In the genomic region with DNA sequence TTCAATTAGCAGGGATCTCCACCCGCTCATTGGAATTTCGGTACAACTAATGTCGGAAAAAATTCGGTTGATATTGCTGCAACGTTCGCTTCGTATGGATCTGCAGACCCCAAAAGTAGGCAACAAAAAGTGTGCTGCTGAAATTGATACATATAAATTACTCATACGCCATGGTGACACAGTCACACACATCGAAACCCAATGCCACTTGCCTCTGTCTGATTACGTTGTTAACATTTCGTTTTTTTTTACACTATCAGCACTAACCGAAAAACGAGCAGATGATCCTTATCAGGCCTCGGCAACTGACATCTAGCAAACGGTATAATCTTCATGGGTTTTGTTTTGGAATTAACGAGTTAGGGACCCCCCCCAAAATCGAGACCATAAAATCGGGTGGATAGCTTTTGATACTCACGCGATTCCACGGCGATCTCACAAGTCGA, we compare ENCODE assay signal across 4 fruit fly cellular contexts.
TF ChIP-seq lines count a peak whose summit lies in the region.

No protein-coding gene starts in this region.

- TF ChIP-seq CTCF in whole organism, embryonic (GFP tag; optimal IDR thresholded peaks at IDR 0.05; lab: Kevin White, UChicago), result peak; percentile 61

TF ChIP-seq in whole organism, adult, 20 proteins besides CTCF, POLR2A, EP300 and RAD21:
- TF ChIP-seq cnc (optimal IDR thresholded peaks at IDR 0.05; lab: Kevin White, UChicago) (no peak), kay (GFP tag; lab: Kevin White, UChicago; ENCODE audit: borderline replicate concordance) (peak; percentile 63)

TF ChIP-seq in whole organism, embryonic, 481 proteins besides CTCF, POLR2A, EP300 and RAD21 (continues in another document):
- TF ChIP-seq Myb (GFP tag; optimal IDR thresholded peaks at IDR 0.05; lab: Kevin White, UChicago) (peak; percentile 71), ftz-f1 (GFP tag; optimal IDR thresholded peaks at IDR 0.05; lab: Kevin White, UChicago) (peak; percentile 66), btn (GFP tag; optimal IDR thresholded peaks at IDR 0.05; lab: Kevin White, UChicago) (no peak), sd (tag; optimal IDR thresholded peaks at IDR 0.05; lab: Kevin White, UChicago) (peak; percentile 70), Pdp1 (GFP tag; optimal IDR thresholded peaks at IDR 0.05; lab: Kevin White, UChicago) (peak in 1 of 2 experiments; percentile 57), CG10543 (GFP tag; optimal IDR thresholded peaks at IDR 0.05; lab: Kevin White, UChicago) (peak; percentile 25), lab (GFP tag; optimal IDR thresholded peaks at IDR 0.05; lab: Kevin White, UChicago) (no peak), Xbp1 (GFP tag; optimal IDR thresholded peaks at IDR 0.05; lab: Kevin White, UChicago) (no peak), CG12071 (GFP tag; optimal IDR thresholded peaks at IDR 0.05; lab: Kevin White, UChicago) (peak; percentile 36), Hand (GFP tag; optimal IDR thresholded peaks at IDR 0.05; lab: Kevin White, UChicago) (no peak), toy (GFP tag; IDR thresholded peaks at IDR 0.05; lab: Robert Waterston, UW) (no peak), CG31365 (tag; optimal IDR thresholded peaks at IDR 0.05; lab: Kevin White, UChicago) (no peak), CG34376 (GFP tag; optimal IDR thresholded peaks at IDR 0.05; lab: Kevin White, UChicago) (peak; percentile 65), kay (GFP tag; optimal IDR thresholded peaks at IDR 0.05; lab: Kevin White, UChicago) (peak; percentile 66), Hey (tag; optimal IDR thresholded peaks at IDR 0.05; lab: Kevin White, UChicago) (peak; percentile 96), CG5180 (GFP tag; optimal IDR thresholded peaks at IDR 0.05; lab: Kevin White, UChicago) (peak; percentile 89), lov (optimal IDR thresholded peaks at IDR 0.05; lab: Kevin White, UChicago) (no peak), lov (GFP tag; IDR thresholded peaks at IDR 0.05; lab: Robert Waterston, UW) (no peak), zen (tag; optimal IDR thresholded peaks at IDR 0.05; lab: Kevin White, UChicago) (no peak), CG13296 (GFP tag; optimal IDR thresholded peaks at IDR 0.05; lab: Kevin White, UChicago) (peak; percentile 38), CG15514 (GFP tag; optimal IDR thresholded peaks at IDR 0.05; lab: Kevin White, UChicago) (peak; percentile 29), GATAe (GFP tag; conservative IDR thresholded peaks at IDR 0.05; lab: Robert Waterston, UW) (peak; percentile 57), CG4328 (GFP tag; optimal IDR thresholded peaks at IDR 0.05; lab: Kevin White, UChicago) (no peak), grn (GFP tag; optimal IDR thresholded peaks at IDR 0.05; lab: Kevin White, UChicago) (peak; percentile 86), sqz (GFP tag; optimal IDR thresholded peaks at IDR 0.05; lab: Kevin White, UChicago) (peak; percentile 76), CG9437 (GFP tag; optimal IDR thresholded peaks at IDR 0.05; lab: Kevin White, UChicago) (peak; percentile 36), ap (GFP tag; IDR thresholded peaks at IDR 0.05; lab: Robert Waterston, UW) (no peak), cwo (GFP tag; optimal IDR thresholded peaks at IDR 0.05; lab: Kevin White, UChicago) (no peak)

TF ChIP-seq in whole organism, prepupa, 60 proteins besides CTCF, POLR2A, EP300 and RAD21:
- TF ChIP-seq salr (GFP tag; optimal IDR thresholded peaks at IDR 0.05; lab: Kevin White, UChicago) (no peak), svp (GFP tag; lab: Kevin White, UChicago) (no peak), CG34406 (GFP tag; optimal IDR thresholded peaks at IDR 0.05; lab: Kevin White, UChicago) (no peak), CG6276 (GFP tag; optimal IDR thresholded peaks at IDR 0.05; lab: Kevin White, UChicago) (no peak), CG8632 (GFP tag; optimal IDR thresholded peaks at IDR 0.05; lab: Kevin White, UChicago) (no peak), eg (GFP tag; IDR thresholded peaks at IDR 0.05; lab: Robert Waterston, UW) (no peak), esn (GFP tag; optimal IDR thresholded peaks at IDR 0.05; lab: Kevin White, UChicago) (no peak), Sox14 (GFP tag; optimal IDR thresholded peaks at IDR 0.05; lab: Kevin White, UChicago) (no peak), CG6163 (GFP tag; IDR thresholded peaks at IDR 0.05; lab: Robert Waterston, UW) (no peak), topi (GFP tag; optimal IDR thresholded peaks at IDR 0.05; lab: Kevin White, UChicago) (no peak), Gug (GFP tag; IDR thresholded peaks at IDR 0.05; lab: Robert Waterston, UW) (no peak), Smox (GFP tag; optimal IDR thresholded peaks at IDR 0.05; lab: Kevin White, UChicago) (no peak), vri (GFP tag; optimal IDR thresholded peaks at IDR 0.05; lab: Kevin White, UChicago) (peak; percentile 25), net (GFP tag; optimal IDR thresholded peaks at IDR 0.05; lab: Kevin White, UChicago) (no peak), Eip78C (GFP tag; lab: Kevin White, UChicago) (peak; percentile 45), Ets21C (GFP tag; optimal IDR thresholded peaks at IDR 0.05; lab: Kevin White, UChicago) (no peak), fkh (GFP tag; optimal IDR thresholded peaks at IDR 0.05; lab: Kevin White, UChicago) (peak; percentile 9), CG31627 (GFP tag; optimal IDR thresholded peaks at IDR 0.05; lab: Kevin White, UChicago) (no peak)

TF ChIP-seq in whole organism, wandering third instar larva, 38 proteins besides CTCF, POLR2A, EP300 and RAD21:
- no peak for TF ChIP-seq N (GFP tag; optimal IDR thresholded peaks at IDR 0.05; lab: Kevin White, UChicago)
- no peak for TF ChIP-seq Dif (GFP tag; optimal IDR thresholded peaks at IDR 0.05; lab: Kevin White, UChicago; ENCODE audit: partially characterized antibody)
- TF ChIP-seq Dfd (GFP tag; optimal IDR thresholded peaks at IDR 0.05; lab: Kevin White, UChicago), result no peak
- TF ChIP-seq Hr78 (GFP tag; optimal IDR thresholded peaks at IDR 0.05; lab: Kevin White, UChicago), result no peak
- no peak for TF ChIP-seq psq (GFP tag; optimal IDR thresholded peaks at IDR 0.05; lab: Kevin White, UChicago)
- no peak for TF ChIP-seq GATAd (GFP tag; optimal IDR thresholded peaks at IDR 0.05; lab: Kevin White, UChicago)
- TF ChIP-seq CG32264 (GFP tag; optimal IDR thresholded peaks at IDR 0.05; lab: Kevin White, UChicago), result no peak
- peak; percentile 7 for TF ChIP-seq br (GFP tag; optimal IDR thresholded peaks at IDR 0.05; lab: Kevin White, UChicago)
- no peak for TF ChIP-seq Rel (GFP tag; optimal IDR thresholded peaks at IDR 0.05; lab: Kevin White, UChicago)
- peak; percentile 61 for TF ChIP-seq Rel (tag; optimal IDR thresholded peaks at IDR 0.05; lab: Kevin White, UChicago)
- TF ChIP-seq Myc (optimal IDR thresholded peaks at IDR 0.05; lab: Kevin White, UChicago), result peak; percentile 66
- no peak for TF ChIP-seq dsf (GFP tag; optimal IDR thresholded peaks at IDR 0.05; lab: Kevin White, UChicago; ENCODE audit: borderline replicate concordance)
- TF ChIP-seq Hnf4 (GFP tag; optimal IDR thresholded peaks at IDR 0.05; lab: Kevin White, UChicago), result no peak
- TF ChIP-seq Mio (GFP tag; optimal IDR thresholded peaks at IDR 0.05; lab: Kevin White, UChicago), result no peak
- TF ChIP-seq brk (GFP tag; optimal IDR thresholded peaks at IDR 0.05; lab: Kevin White, UChicago), result no peak
- no peak for TF ChIP-seq jim (GFP tag; optimal IDR thresholded peaks at IDR 0.05; lab: Kevin White, UChicago)
- no peak for TF ChIP-seq HLH106 (tag; optimal IDR thresholded peaks at IDR 0.05; lab: Kevin White, UChicago)
- no peak for TF ChIP-seq pan (optimal IDR thresholded peaks at IDR 0.05; lab: Kevin White, UChicago)
- TF ChIP-seq Abd-B (GFP tag; optimal IDR thresholded peaks at IDR 0.05; lab: Kevin White, UChicago), result no peak
- TF ChIP-seq OdsH (GFP tag; optimal IDR thresholded peaks at IDR 0.05; lab: Kevin White, UChicago), result no peak
- TF ChIP-seq tai (GFP tag; optimal IDR thresholded peaks at IDR 0.05; lab: Kevin White, UChicago), result no peak
TF ChIP-seq in whole organism, wandering third instar larva: peak in this region for 3.
